Worm (Caenorhabditis elegans) whole organism, L2 larva: ENCODE results near the gene F21A3.11.

Source experiments
- C34F6.9 ChIP-seq: fragments of 150-350 bp; optimal IDR thresholded peaks from 2 replicates; lab custom pipeline; 2014; ENCODE audit warnings: missing biosample characterization, missing genetic modification characterization
- F13H6.1 ChIP-seq: sonication (generic microtip); optimal IDR thresholded peaks from 2 replicates; lab custom pipeline; 2016; ENCODE audit warnings: missing genetic modification characterization, missing compliant biosample characterization
- R02D3.7 ChIP-seq: fragments of 150-350 bp; optimal IDR thresholded peaks from 2 replicates; lab custom pipeline; 2014; ENCODE audit warnings: missing biosample characterization, missing genetic modification characterization
- Y55F3AM.14 ChIP-seq: fragments of 200-800 bp; sonication (Bioruptor generic); optimal IDR thresholded peaks from 2 replicates; lab custom pipeline; 2018; ENCODE audit warnings: mild to moderate bottlenecking, missing genetic modification characterization, missing compliant biosample characterization
- ZK546.5 ChIP-seq: sonication (generic microtip); optimal IDR thresholded peaks from 2 replicates; lab custom pipeline; 2017; ENCODE audit warnings: missing biosample characterization, missing genetic modification characterization
- aly-2 ChIP-seq: fragments of 150-350 bp; optimal IDR thresholded peaks from 2 replicates; lab custom pipeline; 2014; ENCODE audit warnings: missing biosample characterization, missing genetic modification characterization
- ama-1 ChIP-seq: fragments of 150-350 bp; optimal IDR thresholded peaks from 2 replicates; lab custom pipeline; 2018; ENCODE audit warnings: inconsistent platforms
- ceh-16 ChIP-seq: fragments of 150-350 bp; optimal IDR thresholded peaks from 2 replicates; lab custom pipeline; 2014; ENCODE audit warnings: missing biosample characterization, missing genetic modification characterization
- ceh-82 ChIP-seq: fragments of 150-350 bp; optimal IDR thresholded peaks from 2 replicates; lab custom pipeline; 2014; ENCODE audit warnings: missing biosample characterization, missing genetic modification characterization
- crh-2 ChIP-seq: sonication (generic microtip); optimal IDR thresholded peaks from 2 replicates; lab custom pipeline; 2017; ENCODE audit warnings: missing biosample characterization, missing genetic modification characterization
- dmd-4 ChIP-seq: sonication (generic microtip); optimal IDR thresholded peaks from 2 replicates; lab custom pipeline; 2017; ENCODE audit warnings: missing biosample characterization, missing genetic modification characterization
- egl-27 ChIP-seq: sonication (generic microtip); optimal IDR thresholded peaks from 3 replicates; lab custom pipeline; 2017; ENCODE audit warnings: missing biosample characterization, missing genetic modification reagents, missing genetic modification characterization
- elt-1 ChIP-seq: fragments of 150-350 bp; optimal IDR thresholded peaks from 2 replicates; lab custom pipeline; 2014; ENCODE audit warnings: missing biosample characterization, missing genetic modification characterization
- elt-3 ChIP-seq: sonication (generic microtip); optimal IDR thresholded peaks from 2 replicates; lab custom pipeline; 2017; ENCODE audit warnings: missing biosample characterization, missing genetic modification characterization
- fos-1 ChIP-seq: fragments of 150-350 bp; optimal IDR thresholded peaks from 2 replicates; lab custom pipeline; 2014; ENCODE audit warnings: missing biosample characterization, missing genetic modification characterization
- gmeb-1 ChIP-seq: fragments of 150-350 bp; optimal IDR thresholded peaks from 2 replicates; lab custom pipeline; 2014; ENCODE audit warnings: missing biosample characterization, missing genetic modification characterization
- lin-11 ChIP-seq: fragments of 150-350 bp; sonication (generic microtip); optimal IDR thresholded peaks from 2 replicates; lab custom pipeline; 2014; ENCODE audit warnings: missing biosample characterization, missing genetic modification characterization, inconsistent platforms, mixed read lengths
- lin-13 ChIP-seq: fragments of 150-350 bp; optimal IDR thresholded peaks from 2 replicates; lab custom pipeline; 2014; ENCODE audit warnings: missing biosample characterization, missing genetic modification reagents, missing genetic modification characterization
- lin-39 ChIP-seq: fragments of 150-350 bp; optimal IDR thresholded peaks from 2 replicates; lab custom pipeline; 2014; ENCODE audit warnings: missing biosample characterization, missing genetic modification reagents, missing genetic modification characterization
- lsy-2 ChIP-seq, 2 experiments: fragments of 150-350 bp in 1 of 2; sonication (generic microtip) in 1 of 2; optimal IDR thresholded peaks; 2 replicates each; lab custom pipeline; 2014 to 2017; ENCODE audit warnings: missing biosample characterization in 2 of 2, missing genetic modification characterization in 2 of 2
- mab-5 ChIP-seq: fragments of 150-350 bp; optimal IDR thresholded peaks from 2 replicates; lab custom pipeline; 2014; ENCODE audit warnings: missing biosample characterization, missing genetic modification characterization
- mbf-1 ChIP-seq: sonication (generic microtip); optimal IDR thresholded peaks from 2 replicates; lab custom pipeline; 2017; ENCODE audit warnings: missing biosample characterization, missing genetic modification characterization
- mdl-1 ChIP-seq, 2 experiments: fragments of 150-350 bp in 1 of 2; sonication (generic microtip) in 1 of 2; optimal IDR thresholded peaks; 2 replicates each; lab custom pipeline; 2017; ENCODE audit warnings: missing biosample characterization in 2 of 2, missing genetic modification characterization in 2 of 2
- nhr-10 ChIP-seq: sonication (generic microtip); optimal IDR thresholded peaks from 2 replicates; lab custom pipeline; 2017; ENCODE audit warnings: missing biosample characterization, missing genetic modification characterization
- nhr-11 ChIP-seq: fragments of 150-350 bp; optimal IDR thresholded peaks from 2 replicates; lab custom pipeline; 2014; ENCODE audit warnings: missing biosample characterization, missing genetic modification characterization
- nhr-12 ChIP-seq: fragments of 150-350 bp; optimal IDR thresholded peaks from 2 replicates; lab custom pipeline; 2014; ENCODE audit warnings: missing biosample characterization, missing genetic modification characterization
- nhr-129 ChIP-seq: fragments of 150-350 bp; optimal IDR thresholded peaks from 2 replicates; lab custom pipeline; 2014; ENCODE audit warnings: missing biosample characterization, missing genetic modification characterization
- nhr-21 ChIP-seq: fragments of 150-350 bp; optimal IDR thresholded peaks from 2 replicates; lab custom pipeline; 2014; ENCODE audit warnings: missing biosample characterization, missing genetic modification characterization
- nhr-23 ChIP-seq: fragments of 150-350 bp; optimal IDR thresholded peaks from 2 replicates; lab custom pipeline; 2014; ENCODE audit warnings: missing biosample characterization, missing genetic modification reagents, missing genetic modification characterization
- nhr-237 ChIP-seq: fragments of 150-350 bp; optimal IDR thresholded peaks from 2 replicates; lab custom pipeline; 2014; ENCODE audit warnings: missing biosample characterization, missing genetic modification characterization
- nhr-25 ChIP-seq: fragments of 150-350 bp; sonication (generic microtip); optimal IDR thresholded peaks from 3 replicates; lab custom pipeline; 2014; ENCODE audit warnings: missing biosample characterization, missing genetic modification characterization
- nhr-6 ChIP-seq: fragments of 150-350 bp; optimal IDR thresholded peaks from 2 replicates; lab custom pipeline; 2014; ENCODE audit warnings: missing biosample characterization, missing genetic modification characterization
- nhr-77 ChIP-seq: fragments of 150-350 bp; optimal IDR thresholded peaks from 2 replicates; lab custom pipeline; 2014; ENCODE audit warnings: missing biosample characterization, missing genetic modification characterization
- peb-1 ChIP-seq: fragments of 150-350 bp; optimal IDR thresholded peaks from 2 replicates; lab custom pipeline; 2014; ENCODE audit warnings: missing biosample characterization, missing genetic modification characterization
- sem-4 ChIP-seq: fragments of 150-350 bp; optimal IDR thresholded peaks from 2 replicates; lab custom pipeline; 2014; ENCODE audit warnings: missing biosample characterization, missing genetic modification reagents, missing genetic modification characterization
- skn-1 ChIP-seq: sonication (generic microtip); optimal IDR thresholded peaks from 2 replicates; lab custom pipeline; 2017; ENCODE audit warnings: missing biosample characterization, missing genetic modification characterization
- sma-3 ChIP-seq: sonication (generic microtip); optimal IDR thresholded peaks from 2 replicates; lab custom pipeline; 2016; ENCODE audit warnings: missing genetic modification reagents, missing genetic modification characterization, missing compliant biosample characterization
- sma-9 ChIP-seq, 2 experiments: fragments of 150-350 bp in 1 of 2; sonication (generic microtip) in 1 of 2; optimal IDR thresholded peaks; 2 replicates each; lab custom pipeline; 2014 to 2016; ENCODE audit warnings: missing genetic modification characterization in 2 of 2, mild to moderate bottlenecking in 1 of 2, missing biosample characterization in 1 of 2, missing compliant biosample characterization in 1 of 2, missing genetic modification reagents in 1 of 2, moderate library complexity in 1 of 2
- snpc-4 ChIP-seq: fragments of 150-350 bp; optimal IDR thresholded peaks from 2 replicates; lab custom pipeline; 2014; ENCODE audit warnings: missing biosample characterization, missing genetic modification characterization
- unc-39 ChIP-seq: fragments of 150-350 bp; optimal IDR thresholded peaks from 2 replicates; lab custom pipeline; 2014; ENCODE audit warnings: missing biosample characterization, missing genetic modification characterization
- unc-55 ChIP-seq: fragments of 150-350 bp; sonication (generic microtip); optimal IDR thresholded peaks from 3 replicates; lab custom pipeline; 2014; ENCODE audit warnings: missing biosample characterization, missing genetic modification reagents, missing genetic modification characterization
- unc-62 ChIP-seq: fragments of 150-350 bp; optimal IDR thresholded peaks from 2 replicates; lab custom pipeline; 2014; ENCODE audit warnings: missing biosample characterization, missing genetic modification reagents, missing genetic modification characterization
- zag-1 ChIP-seq: fragments of 150-350 bp; optimal IDR thresholded peaks from 2 replicates; lab custom pipeline; 2014; ENCODE audit warnings: missing biosample characterization, missing genetic modification characterization
- ztf-1 ChIP-seq: fragments of 200-800 bp; sonication (Bioruptor generic); conservative IDR thresholded peaks from 2 replicates; pipeline ENCODE4 v1.3.6; 2022; ENCODE audit warnings: missing genetic modification characterization, missing compliant biosample characterization
- ztf-11 ChIP-seq: sonication (generic microtip); optimal IDR thresholded peaks from 2 replicates; lab custom pipeline; 2017; ENCODE audit warnings: missing biosample characterization, missing genetic modification characterization
- ztf-4 ChIP-seq: fragments of 150-350 bp; optimal IDR thresholded peaks from 2 replicates; lab custom pipeline; 2014; ENCODE audit warnings: missing biosample characterization, missing genetic modification characterization

F21A3.11 gene

DNA sequence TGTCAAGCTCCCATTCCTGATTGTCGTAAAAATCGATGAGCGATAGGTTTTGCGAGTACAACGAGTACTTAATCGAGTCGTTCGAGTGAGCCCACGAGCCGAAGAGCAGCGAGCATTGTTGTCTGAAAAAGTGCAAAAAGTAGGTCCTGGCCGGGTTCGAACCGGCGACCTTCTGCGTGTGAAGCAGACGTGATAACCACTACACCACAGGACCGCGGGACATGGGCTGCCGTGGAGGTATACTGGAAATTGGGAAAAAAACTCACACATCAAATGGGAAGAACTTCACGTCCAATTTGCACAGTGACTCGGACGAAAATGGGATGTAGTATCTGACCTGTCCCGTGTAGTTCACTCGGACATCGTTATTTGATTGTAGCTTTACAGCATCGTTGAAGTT, 17.6 kb downstream of the F21A3.11 start:
- no peak for TF ChIP-seq nhr-6 (tag; lab: Kevin White, UChicago)
- TF ChIP-seq lsy-2 (tag; optimal IDR thresholded peaks at IDR 0.05; lab: Kevin White, UChicago), result peak in 1 of 2 experiments; percentile 13
- TF ChIP-seq unc-55 (GFP tag; lab: Kevin White, UChicago), result no peak
- TF ChIP-seq nhr-129, result peak; percentile 35
- TF ChIP-seq fos-1 (tag; lab: Kevin White, UChicago), result peak; percentile 2
- TF ChIP-seq, all 48 proteins: peak for 3

- no peak for TF ChIP-seq nhr-23 (tag; lab: Kevin White, UChicago)
- TF ChIP-seq sma-3 (GFP tag; lab: Kevin White, UChicago), result no peak
- no peak for TF ChIP-seq gmeb-1 (tag; lab: Kevin White, UChicago)
- no peak for TF ChIP-seq nhr-6 (tag; lab: Kevin White, UChicago)
- no peak for TF ChIP-seq lin-39 (tag; lab: Kevin White, UChicago)
- no peak for TF ChIP-seq F13H6.1 (tag; lab: Kevin White, UChicago)
Measured at ce11 chrV:15512856-15513756, 19.9 kb downstream of the F21A3.11 start.

- TF ChIP-seq skn-1 (tag; lab: Kevin White, UChicago) (no peak), ztf-11 (no peak), lin-39 (tag; lab: Kevin White, UChicago) (no peak), nhr-129 (peak; percentile 87), unc-39 (tag; lab: Kevin White, UChicago) (no peak), lin-13 (GFP tag; lab: Kevin White, UChicago) (no peak), aly-2 (tag; lab: Kevin White, UChicago) (no peak), C34F6.9 (tag; lab: Kevin White, UChicago) (peak; percentile 83), nhr-21 (tag; lab: Kevin White, UChicago) (peak; percentile 72), ztf-1 (GFP tag; lab: Robert Waterston, UW) (no peak), gmeb-1 (tag; lab: Kevin White, UChicago) (peak; percentile 85), unc-62 (GFP tag; lab: Kevin White, UChicago) (no peak), elt-1 (no peak), nhr-10 (no peak), sem-4 (no peak), ZK546.5 (peak; percentile 21), nhr-12 (tag; lab: Kevin White, UChicago) (no peak), snpc-4 (tag; lab: Kevin White, UChicago) (peak; percentile 80), nhr-23 (tag; lab: Kevin White, UChicago) (no peak), dmd-4 (tag; lab: Kevin White, UChicago) (no peak), nhr-11 (tag; lab: Kevin White, UChicago) (no peak), peb-1 (tag; lab: Kevin White, UChicago) (no peak), R02D3.7 (tag; lab: Kevin White, UChicago) (peak; percentile 45), egl-27 (tag; lab: Kevin White, UChicago) (peak; percentile 43), ama-1 (lab: Kevin White, UChicago) (no peak), unc-55 (GFP tag; lab: Kevin White, UChicago) (peak; percentile 95), zag-1 (tag; lab: Kevin White, UChicago) (peak; percentile 22), crh-2 (tag; lab: Kevin White, UChicago) (peak; percentile 86), fos-1 (tag; lab: Kevin White, UChicago) (peak; percentile 48), elt-3 (tag; lab: Kevin White, UChicago) (no peak), nhr-6 (tag; lab: Kevin White, UChicago) (peak; percentile 56), lsy-2 (tag; optimal IDR thresholded peaks at IDR 0.05; lab: Kevin White, UChicago) (peak; percentile 98 to 99), ztf-4 (tag; lab: Kevin White, UChicago) (no peak), ceh-82 (tag; lab: Kevin White, UChicago) (peak; percentile 28), ceh-16 (tag; lab: Kevin White, UChicago) (peak; percentile 18), nhr-25 (tag; lab: Kevin White, UChicago) (peak; percentile 82), sma-3 (GFP tag; lab: Kevin White, UChicago) (peak; percentile 65), nhr-77 (peak; percentile 43), Y55F3AM.14 (GFP tag; lab: Kevin White, UChicago) (no peak), lin-11 (tag; lab: Kevin White, UChicago) (peak; percentile 69), sma-9 (GFP tag; optimal IDR thresholded peaks at IDR 0.05; lab: Kevin White, UChicago) (peak; percentile 86), sma-9 (tag; optimal IDR thresholded peaks at IDR 0.05; lab: Kevin White, UChicago) (no peak), nhr-237 (tag; lab: Kevin White, UChicago) (no peak), mbf-1 (tag; lab: Kevin White, UChicago) (no peak), mab-5 (tag; lab: Kevin White, UChicago) (peak; percentile 45), F13H6.1 (tag; lab: Kevin White, UChicago) (peak; percentile 71), mdl-1 (tag; optimal IDR thresholded peaks at IDR 0.05; lab: Kevin White, UChicago) (no peak)
Measured at ce11 chrV:15511613-15512216, 21.3 kb downstream of the F21A3.11 start, which contains the start of gene rpl-38. rpl-38 (plus strand) TSS chrV:15512166.
